Fruit fly (Drosophila melanogaster) whole organism, embryonic: ENCODE data around the gene Reg-2.

ENCODE experiments used
- CG10321 ChIP-seq: fragments of 200-800 bp; sonication (Bioruptor generic); IDR thresholded peaks from 2 replicates; pipeline ENCODE4 v1.3.6; 2022; ENCODE audit warnings: missing biosample characterization, missing genetic modification characterization
- CG12071 ChIP-seq: fragments of 200-800 bp; sonication (Bioruptor generic); optimal IDR thresholded peaks from 3 replicates; lab custom pipeline; 2018; ENCODE audit warnings: missing biosample characterization, mild to moderate bottlenecking, missing genetic modification characterization
- CG1233 ChIP-seq: fragments of 200-800 bp; sonication (Bioruptor generic); optimal IDR thresholded peaks from 4 replicates; lab custom pipeline; 2018; ENCODE audit warnings: missing biosample characterization, mild to moderate bottlenecking, missing genetic modification characterization
- CG15479 ChIP-seq: fragments of 200-800 bp; sonication (Bioruptor generic); optimal IDR thresholded peaks from 3 replicates; lab custom pipeline; 2019; ENCODE audit warnings: missing biosample characterization, mild to moderate bottlenecking, missing genetic modification characterization, moderate library complexity
- CG15514 ChIP-seq: fragments of 200-800 bp; sonication (Bioruptor generic); optimal IDR thresholded peaks from 3 replicates; lab custom pipeline; 2017; ENCODE audit warnings: missing biosample characterization, missing genetic modification characterization, mild to moderate bottlenecking, moderate library complexity, missing genetic modification reagents
- CG1603 ChIP-seq: fragments of 200-800 bp; sonication (Bioruptor generic); optimal IDR thresholded peaks from 2 replicates; lab custom pipeline; 2019; ENCODE audit warnings: missing biosample characterization, mild to moderate bottlenecking, missing genetic modification characterization, moderate library complexity
- CG17361 ChIP-seq: fragments of 200-800 bp; sonication (Bioruptor generic); IDR thresholded peaks from 3 replicates; pipeline ENCODE4 v1.3.6; 2022; ENCODE audit warnings: missing biosample characterization, missing genetic modification characterization
- CG18011 ChIP-seq: fragments of 200-800 bp; sonication (Bioruptor generic); optimal IDR thresholded peaks from 2 replicates; lab custom pipeline; 2017; ENCODE audit warnings: missing biosample characterization, missing genetic modification characterization, mild to moderate bottlenecking, moderate library complexity, missing genotype
- CG2199 ChIP-seq: fragments of 200-800 bp; sonication (Bioruptor generic); IDR thresholded peaks from 3 replicates; pipeline ENCODE4 v1.3.6; 2022; ENCODE audit warnings: missing biosample characterization, missing genetic modification characterization
- CG30020 ChIP-seq: fragments of 200-800 bp; optimal IDR thresholded peaks from 2 replicates; lab custom pipeline; 2019; ENCODE audit warnings: missing biosample characterization, mild to moderate bottlenecking, missing genetic modification characterization, moderate library complexity
- CG31441 ChIP-seq: fragments of 200-800 bp; sonication (Bioruptor generic); IDR thresholded peaks from 2 replicates; pipeline ENCODE4 v1.3.6; 2022; ENCODE audit warnings: missing biosample characterization, missing genetic modification characterization
- CG3281 ChIP-seq: fragments of 200-800 bp; sonication (Bioruptor generic); optimal IDR thresholded peaks from 3 replicates; lab custom pipeline; 2017; ENCODE audit warnings: missing biosample characterization, mild to moderate bottlenecking, missing genetic modification characterization
- CG6791 ChIP-seq: fragments of 200-800 bp; sonication (Bioruptor generic); IDR thresholded peaks from 3 replicates; pipeline ENCODE4 v1.3.6; 2022; ENCODE audit warnings: missing biosample characterization, missing genetic modification characterization; ENCODE audit not compliant: partially characterized antibody
- CG9932 ChIP-seq: fragments of 200-800 bp; sonication (Bioruptor generic); IDR thresholded peaks from 2 replicates; pipeline ENCODE4 v1.3.6; 2022; ENCODE audit warnings: missing biosample characterization, missing genetic modification characterization
- D19B ChIP-seq: fragments of 200-800 bp; sonication (Bioruptor generic); optimal IDR thresholded peaks from 2 replicates; lab custom pipeline; 2017; ENCODE audit warnings: missing biosample characterization, mild to moderate bottlenecking, missing genetic modification characterization
- Dbx ChIP-seq: fragments of 200-800 bp; sonication (Bioruptor generic); IDR thresholded peaks from 3 replicates; pipeline ENCODE4 v1.3.6; 2022; ENCODE audit warnings: missing biosample characterization, missing genetic modification characterization
- Drgx ChIP-seq: fragments of 200-800 bp; sonication (Bioruptor generic); IDR thresholded peaks from 2 replicates; pipeline ENCODE4 v1.3.6; 2022; ENCODE audit warnings: missing biosample characterization, missing genetic modification characterization
- ERR ChIP-seq: fragments of 200-800 bp; sonication (Bioruptor generic); optimal IDR thresholded peaks from 2 replicates; lab custom pipeline; 2016; ENCODE audit warnings: missing biosample characterization, missing genetic modification characterization
- Elba2 ChIP-seq: fragments of 200-800 bp; sonication (Bioruptor generic); optimal IDR thresholded peaks from 3 replicates; lab custom pipeline; 2016; ENCODE audit warnings: missing biosample characterization, missing genetic modification characterization
- Fer2 ChIP-seq: fragments of 200-800 bp; sonication (Bioruptor generic); optimal IDR thresholded peaks from 2 replicates; lab custom pipeline; 2018; ENCODE audit warnings: missing biosample characterization, mild to moderate bottlenecking, missing genetic modification characterization, moderate library complexity
- H2.0 ChIP-seq: fragments of 200-800 bp; sonication (Bioruptor generic); IDR thresholded peaks from 2 replicates; pipeline ENCODE4 v1.3.6; 2022; ENCODE audit warnings: missing biosample characterization, missing genetic modification characterization
- HLHmδ ChIP-seq: fragments of 200-800 bp; sonication (Bioruptor generic); optimal IDR thresholded peaks from 2 replicates; lab custom pipeline; 2018; ENCODE audit warnings: missing biosample characterization, mild to moderate bottlenecking, missing genetic modification characterization, moderate library complexity
- HmgD ChIP-seq: fragments of 200-800 bp; sonication (Bioruptor generic); optimal IDR thresholded peaks from 3 replicates; lab custom pipeline; 2016; ENCODE audit warnings: missing biosample characterization, missing genetic modification characterization
- Hr51 ChIP-seq, 2 experiments: fragments of 200-800 bp; sonication (Bioruptor generic); optimal IDR thresholded peaks; 2 replicates in 1 of 2; 3 replicates in 1 of 2; lab custom pipeline; 2016 to 2018; ENCODE audit warnings: missing biosample characterization in 2 of 2, missing genetic modification characterization in 2 of 2, mild to moderate bottlenecking in 1 of 2, moderate library complexity in 1 of 2
- Kr ChIP-seq: fragments of 200-800 bp; sonication (Bioruptor generic); optimal IDR thresholded peaks from 2 replicates; lab custom pipeline; 2017; ENCODE audit warnings: missing biosample characterization, mild to moderate bottlenecking, missing genetic modification characterization
- MESR4 ChIP-seq: fragments of 200-800 bp; sonication (Bioruptor generic); optimal IDR thresholded peaks from 2 replicates; lab custom pipeline; 2018; ENCODE audit warnings: missing biosample characterization, mild to moderate bottlenecking, missing genetic modification characterization, moderate library complexity
- NC2β ChIP-seq: fragments of 200-800 bp; sonication (Bioruptor generic); optimal IDR thresholded peaks from 2 replicates; lab custom pipeline; 2016; ENCODE audit warnings: missing biosample characterization, missing genetic modification characterization
- NFAT ChIP-seq: fragments of 200-800 bp; sonication (Bioruptor generic); IDR thresholded peaks from 2 replicates; pipeline ENCODE4 v1.3.6; 2022; ENCODE audit warnings: missing biosample characterization, missing genetic modification characterization
- Oaz ChIP-seq: fragments of 200-800 bp; sonication (Bioruptor generic); IDR thresholded peaks from 2 replicates; pipeline ENCODE4 v1.3.6; 2022; ENCODE audit warnings: missing biosample characterization, missing genetic modification characterization
- PHDP ChIP-seq: fragments of 200-800 bp; sonication (Bioruptor generic); optimal IDR thresholded peaks from 3 replicates; lab custom pipeline; 2018; ENCODE audit warnings: missing biosample characterization, mild to moderate bottlenecking, missing genetic modification characterization, moderate library complexity
- Sry-δ ChIP-seq: fragments of 200-800 bp; sonication (Bioruptor generic); optimal IDR thresholded peaks from 2 replicates; lab custom pipeline; 2016; ENCODE audit warnings: missing biosample characterization, missing genetic modification characterization
- TFAM ChIP-seq: fragments of 200-800 bp; sonication (Bioruptor generic); optimal IDR thresholded peaks from 2 replicates; lab custom pipeline; 2017; ENCODE audit warnings: missing biosample characterization, missing genetic modification characterization, inconsistent platforms
- Usf ChIP-seq: fragments of 200-800 bp; sonication (Bioruptor generic); optimal IDR thresholded peaks from 2 replicates; lab custom pipeline; 2017; ENCODE audit warnings: missing genotype, missing biosample characterization, missing genetic modification characterization
- ab ChIP-seq: fragments of 200-800 bp; sonication (Bioruptor generic); optimal IDR thresholded peaks from 2 replicates; lab custom pipeline; 2016; ENCODE audit warnings: missing biosample characterization, missing genetic modification characterization
- al ChIP-seq: fragments of 200-800 bp; sonication (Bioruptor generic); IDR thresholded peaks from 2 replicates; pipeline ENCODE4 v1.3.6; 2022; ENCODE audit warnings: missing biosample characterization, missing genetic modification characterization
- br ChIP-seq: fragments of >200 bp; optimal IDR thresholded peaks from 2 replicates; lab custom pipeline; 2017
- crp ChIP-seq, 2 experiments: fragments of 200-800 bp; sonication (Bioruptor generic); optimal IDR thresholded peaks; 2 replicates in 1 of 2; 3 replicates in 1 of 2; lab custom pipeline; 2017; ENCODE audit warnings: missing biosample characterization in 2 of 2, missing genetic modification characterization in 2 of 2, mild to moderate bottlenecking in 1 of 2, moderate library complexity in 1 of 2
- emc ChIP-seq: fragments of 200-800 bp; sonication (Bioruptor generic); optimal IDR thresholded peaks from 2 replicates; lab custom pipeline; 2016; ENCODE audit warnings: missing biosample characterization, missing genetic modification characterization
- fd96Cb ChIP-seq: fragments of 200-800 bp; sonication (Bioruptor generic); optimal IDR thresholded peaks from 2 replicates; lab custom pipeline; 2018; ENCODE audit warnings: missing biosample characterization, mild to moderate bottlenecking, missing genetic modification characterization, moderate library complexity
- grn ChIP-seq: fragments of 200-800 bp; sonication (Bioruptor generic); optimal IDR thresholded peaks from 3 replicates; lab custom pipeline; 2017; ENCODE audit warnings: missing biosample characterization, missing genetic modification characterization
- maf-S ChIP-seq: fragments of 200-800 bp; sonication (Bioruptor generic); optimal IDR thresholded peaks from 2 replicates; lab custom pipeline; 2016; ENCODE audit warnings: missing biosample characterization, missing genetic modification characterization
- mam ChIP-seq: fragments of 200-800 bp; sonication (Bioruptor generic); optimal IDR thresholded peaks from 3 replicates; lab custom pipeline; 2016; ENCODE audit warnings: missing biosample characterization, missing genetic modification characterization
- org-1 ChIP-seq: fragments of 200-800 bp; sonication (Bioruptor generic); optimal IDR thresholded peaks from 2 replicates; lab custom pipeline; 2017; ENCODE audit warnings: missing biosample characterization, missing genetic modification characterization
- otp ChIP-seq: fragments of 200-800 bp; sonication (Bioruptor generic); IDR thresholded peaks from 3 replicates; pipeline ENCODE4, ENCODE4 v1.3.6; 2022; ENCODE audit warnings: missing biosample characterization, missing genetic modification characterization
- pb ChIP-seq: fragments of 200-800 bp; sonication (Bioruptor generic); optimal IDR thresholded peaks from 3 replicates; lab custom pipeline; 2016; ENCODE audit warnings: missing biosample characterization, missing genetic modification characterization
- pfk ChIP-seq: fragments of 200-800 bp; sonication (Bioruptor generic); optimal IDR thresholded peaks from 2 replicates; lab custom pipeline; 2018; ENCODE audit warnings: missing biosample characterization, mild to moderate bottlenecking, missing genetic modification characterization, moderate library complexity
- stwl ChIP-seq: fragments of 200-800 bp; sonication (Bioruptor generic); optimal IDR thresholded peaks from 3 replicates; lab custom pipeline; 2018; ENCODE audit warnings: missing biosample characterization, mild to moderate bottlenecking, missing genetic modification characterization, moderate library complexity
- tgo ChIP-seq: fragments of 200-800 bp; sonication (Bioruptor generic); IDR thresholded peaks from 3 replicates; pipeline ENCODE4 v1.3.6; 2022; ENCODE audit warnings: missing biosample characterization, missing genetic modification characterization
- ttk ChIP-seq: fragments of 200-800 bp; sonication (Bioruptor generic); IDR thresholded peaks from 2 replicates; pipeline ENCODE4 v2.1.2; 2022; ENCODE audit warnings: missing biosample characterization, missing genetic modification characterization
- unc-4 ChIP-seq: fragments of 200-800 bp; sonication (Bioruptor generic); IDR thresholded peaks from 2 replicates; pipeline ENCODE4 v1.3.6; 2022; ENCODE audit warnings: missing biosample characterization, missing genetic modification characterization; ENCODE audit not compliant: partially characterized antibody

The Reg-2 gene

DNA sequence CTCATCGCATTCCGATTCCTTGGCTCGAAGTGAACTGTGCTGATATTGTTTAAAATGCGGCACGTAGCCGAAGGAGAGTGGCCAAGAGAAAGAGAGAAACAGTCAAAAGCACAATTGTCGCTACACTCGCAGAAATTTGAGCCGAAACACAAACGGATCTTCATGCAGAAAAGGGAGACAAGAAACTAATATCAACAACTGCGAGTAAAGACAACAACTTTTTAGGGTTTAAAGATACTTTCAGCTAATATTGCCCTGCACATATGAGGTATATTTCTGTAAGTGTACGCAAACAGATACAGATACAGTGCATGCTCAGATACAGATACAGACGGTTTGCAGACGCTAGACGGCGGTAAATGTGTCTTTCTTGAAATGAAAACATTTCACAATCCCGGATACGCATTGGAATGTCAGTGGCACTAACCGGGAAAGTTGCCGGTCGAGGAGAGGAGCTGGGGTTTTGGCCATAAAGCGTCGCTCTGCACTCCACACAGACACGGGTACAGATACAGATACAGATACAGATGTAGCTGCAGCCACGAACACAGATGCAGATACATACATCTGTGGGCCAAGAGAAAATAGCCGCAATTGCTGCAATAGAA, 37.8 kb upstream of the Reg-2 start (continued):
- TF ChIP-seq Oaz (GFP tag; lab: Robert Waterston, UW) (peak; percentile 78), Elba2 (GFP tag; lab: Kevin White, UChicago) (no peak), otp (GFP tag; lab: Robert Waterston, UW) (peak; percentile 90), maf-S (peak; percentile 73), tgo (peak; percentile 85), H2.0 (peak; percentile 84), CG9932 (peak; percentile 51), mam (GFP tag; lab: Kevin White, UChicago) (peak; percentile 86), Usf (GFP tag; lab: Kevin White, UChicago) (peak; percentile 32), CG30020 (tag; lab: Kevin White, UChicago) (peak; percentile 33), NC2β (GFP tag; lab: Kevin White, UChicago) (peak; percentile 84), pb (GFP tag; lab: Kevin White, UChicago) (peak; percentile 66), emc (GFP tag; lab: Kevin White, UChicago) (peak; percentile 47), CG1233 (GFP tag; lab: Kevin White, UChicago) (peak; percentile 81), ab (GFP tag; lab: Kevin White, UChicago) (peak; percentile 78), MESR4 (GFP tag; lab: Kevin White, UChicago) (peak; percentile 42), CG15479 (no peak), CG10321 (GFP tag; lab: Robert Waterston, UW) (peak; percentile 49), Sry-δ (GFP tag; lab: Kevin White, UChicago) (peak; percentile 55), fd96Cb (peak; percentile 90), CG2199 (GFP tag; lab: Robert Waterston, UW) (peak; percentile 85; the same call in 2 of the 3 replicates), CG3281 (GFP tag; lab: Kevin White, UChicago) (peak; percentile 68), CG17361 (peak; percentile 82), PHDP (tag; lab: Kevin White, UChicago) (peak; percentile 87), Dbx (GFP tag; lab: Robert Waterston, UW) (0 out of 3 replicates have a peak, but pooled peaks have one; percentile 50), Hr51 (GFP tag; optimal IDR thresholded peaks at IDR 0.05; lab: Kevin White, UChicago) (peak; percentile 47 to 89), ERR (GFP tag; lab: Kevin White, UChicago) (peak; percentile 71), Drgx (peak; percentile 94), HLHmδ (GFP tag; lab: Kevin White, UChicago) (no peak), grn (peak; percentile 53), al (GFP tag; lab: Robert Waterston, UW) (peak; percentile 62), Fer2 (no peak), D19B (peak; percentile 3), CG12071 (peak; percentile 90), TFAM (GFP tag; lab: Kevin White, UChicago) (peak; percentile 60), pfk (GFP tag; lab: Kevin White, UChicago) (no peak), org-1 (peak; percentile 84), stwl (tag; lab: Kevin White, UChicago) (peak; percentile 11), CG31441 (GFP tag; lab: Robert Waterston, UW) (peak; percentile 89), Kr (GFP tag; lab: Kevin White, UChicago) (no peak), br (lab: Kevin White, UChicago) (no peak), HmgD (peak; percentile 72), CG15514 (GFP tag; lab: Kevin White, UChicago) (peak; percentile 50), CG18011 (GFP tag; lab: Kevin White, UChicago) (peak; percentile 57), ttk (peak; percentile 94), CG1603 (tag; lab: Kevin White, UChicago) (peak; percentile 95), unc-4 (GFP tag; lab: Robert Waterston, UW) (no peak), NFAT (GFP tag; lab: Robert Waterston, UW) (no peak; the same call in 1 of the 2 replicates), CG6791 (no peak), crp (GFP tag; optimal IDR thresholded peaks at IDR 0.05; lab: Kevin White, UChicago) (peak in 1 of 2 experiments; percentile 42)
